Worm (Caenorhabditis elegans) whole organism, midembryonic: ENCODE measurements around the gene ipla-5.

ENCODE experiments used
- T22C8.4 ChIP-seq: fragments of 200-800 bp; sonication (Bioruptor generic); IDR thresholded peaks from 2 replicates; pipeline ENCODE4 v1.3.6; 2022; ENCODE audit warnings: missing genetic modification characterization, missing compliant biosample characterization
- cog-1 ChIP-seq: sonication (generic microtip); optimal IDR thresholded peaks from 2 replicates; lab custom pipeline; 2016; ENCODE audit warnings: missing genetic modification characterization, missing compliant biosample characterization
- klf-2 ChIP-seq: fragments of 200-800 bp; sonication (Bioruptor generic); conservative IDR thresholded peaks from 2 replicates; pipeline ENCODE4 v1.3.6; 2022; ENCODE audit warnings: missing genetic modification reagents, missing genetic modification characterization, missing compliant biosample characterization
- ztf-23 ChIP-seq: fragments of 200-800 bp; sonication (Bioruptor generic); IDR thresholded peaks from 2 replicates; pipeline ENCODE4 v1.3.6; 2022; ENCODE audit warnings: missing genetic modification reagents, missing genetic modification characterization, missing compliant biosample characterization
- ztf-29 ChIP-seq: fragments of 200-800 bp; sonication (Bioruptor generic); IDR thresholded peaks from 2 replicates; pipeline ENCODE4 v1.3.6; 2022; ENCODE audit warnings: missing genetic modification reagents, missing genetic modification characterization, missing compliant biosample characterization

DNA sequence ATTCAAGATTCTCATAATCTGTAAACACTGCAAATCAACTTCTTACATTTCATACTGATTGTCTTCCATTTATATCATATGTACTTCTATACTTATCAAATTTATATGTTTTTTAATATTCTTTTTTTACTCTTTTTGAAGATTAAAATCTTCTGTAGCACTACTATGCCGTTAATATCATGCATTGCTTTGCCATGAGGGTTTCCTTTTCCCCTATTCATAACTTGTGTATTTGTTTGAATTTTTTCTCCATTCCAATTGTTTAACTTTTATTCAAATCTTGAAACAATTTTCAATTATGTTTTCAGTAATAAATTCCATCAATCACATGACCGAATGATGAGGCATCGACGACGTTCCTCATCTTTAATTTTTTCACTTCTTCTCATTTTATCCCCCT lies 46.4 kb upstream of the ipla-5 start, which contains the start of gene cdh-5:
- no peak for TF ChIP-seq ztf-23
- TF ChIP-seq ztf-29, result no peak
- no peak for TF ChIP-seq T22C8.4 (GFP tag; lab: Robert Waterston, UW)
- TF ChIP-seq klf-2, result no peak
- no peak for TF ChIP-seq cog-1 (tag; lab: Kevin White, UChicago)
